Worm (Caenorhabditis elegans) whole organism, L1 larva: Measurements from ENCODE around the gene T14G11.1.
A peak's percentile ranks its signal among the peaks of the same experiment; 100 is the strongest.

Experiments
- C04F5.9 ChIP-seq: sonication (generic microtip); optimal IDR thresholded peaks from 2 replicates; lab custom pipeline; 2016; ENCODE audit warnings: missing genetic modification characterization, missing compliant biosample characterization
- C16A3.4 ChIP-seq: fragments of 150-350 bp; optimal IDR thresholded peaks from 2 replicates; lab custom pipeline; 2014; ENCODE audit warnings: missing biosample characterization, missing genetic modification characterization
- C34B4.2 ChIP-seq: sonication (generic microtip); optimal IDR thresholded peaks from 2 replicates; lab custom pipeline; 2017; ENCODE audit warnings: mild to moderate bottlenecking, missing genetic modification characterization, missing compliant biosample characterization
- aha-1 ChIP-seq: fragments of 150-350 bp; optimal IDR thresholded peaks from 2 replicates; lab custom pipeline; 2014; ENCODE audit warnings: missing biosample characterization, missing genetic modification characterization
- ama-1 ChIP-seq: fragments of 150-350 bp; optimal IDR thresholded peaks from 2 replicates; lab custom pipeline; 2014
- blmp-1 ChIP-seq: fragments of 150-350 bp; optimal IDR thresholded peaks from 2 replicates; lab custom pipeline; 2014; ENCODE audit warnings: missing biosample characterization, missing genetic modification characterization
- ceh-63 ChIP-seq: fragments of 200-800 bp; sonication (Bioruptor generic); optimal IDR thresholded peaks from 2 replicates; lab custom pipeline; 2018; ENCODE audit warnings: mild to moderate bottlenecking, missing genetic modification characterization, missing compliant biosample characterization
- ceh-8 ChIP-seq: fragments of 200-800 bp; sonication (Bioruptor generic); optimal IDR thresholded peaks from 2 replicates; lab custom pipeline; 2018; ENCODE audit warnings: mild to moderate bottlenecking, missing genetic modification characterization, moderate library complexity, missing compliant biosample characterization
- ceh-82 ChIP-seq, 3 experiments: fragments of 150-350 bp in 1 of 3; sonication (generic microtip) in 2 of 3; optimal IDR thresholded peaks; 2 replicates each; lab custom pipeline; 2014 to 2017; ENCODE audit warnings: missing biosample characterization in 3 of 3, missing genetic modification characterization in 3 of 3
- ceh-90 ChIP-seq: sonication (generic microtip); optimal IDR thresholded peaks from 2 replicates; lab custom pipeline; 2016; ENCODE audit warnings: missing genetic modification characterization, missing compliant biosample characterization
- ces-1 ChIP-seq: fragments of 150-350 bp; optimal IDR thresholded peaks from 2 replicates; lab custom pipeline; 2014; ENCODE audit warnings: missing biosample characterization, missing genetic modification reagents, missing genetic modification characterization
- dpl-1 ChIP-seq, 3 experiments: fragments of 150-350 bp in 2 of 3; sonication (generic microtip) in 1 of 3; optimal IDR thresholded peaks; 2 replicates each; lab custom pipeline; 2014 to 2017; ENCODE audit warnings: missing biosample characterization in 3 of 3, missing genetic modification characterization in 3 of 3, missing genetic modification reagents in 3 of 3
- efl-1 ChIP-seq, 4 experiments: fragments of 150-350 bp; optimal IDR thresholded peaks in 3 of 4; peaks in 1 of 4; 1 replicate in 1 of 4; 2 replicates in 3 of 4; lab custom pipeline; 2014; ENCODE audit warnings: missing biosample characterization in 2 of 4, missing genetic modification characterization in 2 of 4, missing genetic modification reagents in 2 of 4
- efl-3 ChIP-seq: fragments of 200-800 bp; sonication (Bioruptor generic); optimal IDR thresholded peaks from 2 replicates; lab custom pipeline; 2018; ENCODE audit warnings: mild to moderate bottlenecking, missing genetic modification characterization, missing compliant biosample characterization
- elt-3 ChIP-seq, 6 experiments: fragments of 150-350 bp in 1 of 6; sonication (generic microtip); optimal IDR thresholded peaks; 2 replicates each; lab custom pipeline; 2017 to 2018; ENCODE audit warnings: missing biosample characterization in 6 of 6, missing genetic modification characterization in 6 of 6, inconsistent platforms in 1 of 6
- ets-5 ChIP-seq: fragments of 200-800 bp; sonication (Bioruptor generic); IDR thresholded peaks from 2 replicates; pipeline ENCODE4 v1.3.6; 2022; ENCODE audit warnings: missing genetic modification characterization, missing compliant biosample characterization
- fkh-10 ChIP-seq: sonication (generic microtip); optimal IDR thresholded peaks from 2 replicates; lab custom pipeline; 2017; ENCODE audit warnings: missing biosample characterization, missing genetic modification reagents, missing genetic modification characterization
- fkh-4 ChIP-seq: sonication (generic microtip); optimal IDR thresholded peaks from 2 replicates; lab custom pipeline; 2016; ENCODE audit warnings: missing compliant biosample characterization, missing genetic modification characterization, borderline replicate concordance
- fos-1 ChIP-seq: fragments of 150-350 bp; optimal IDR thresholded peaks from 2 replicates; lab custom pipeline; 2014; ENCODE audit warnings: missing biosample characterization, missing genetic modification characterization
- hlh-4 ChIP-seq: sonication (generic microtip); optimal IDR thresholded peaks from 2 replicates; lab custom pipeline; 2016; ENCODE audit warnings: mild to moderate bottlenecking, missing genetic modification characterization, missing compliant biosample characterization
- hpl-2 ChIP-seq: fragments of 150-350 bp; optimal IDR thresholded peaks from 2 replicates; lab custom pipeline; 2014; ENCODE audit warnings: missing biosample characterization, missing genetic modification reagents, missing genetic modification characterization
- irx-1 ChIP-seq: sonication (generic microtip); optimal IDR thresholded peaks from 2 replicates; lab custom pipeline; 2016; ENCODE audit warnings: missing genetic modification characterization, missing compliant biosample characterization
- isw-1 ChIP-seq: fragments of 200-800 bp; sonication (Bioruptor generic); IDR thresholded peaks from 2 replicates; pipeline ENCODE4 v1.3.6; 2022; ENCODE audit warnings: missing genetic modification characterization, missing compliant biosample characterization
- jun-1 ChIP-seq: fragments of 150-350 bp; optimal IDR thresholded peaks from 2 replicates; lab custom pipeline; 2014; ENCODE audit warnings: missing biosample characterization, missing genetic modification reagents, missing genetic modification characterization
- lin-14 ChIP-seq: fragments of 200-800 bp; sonication (Bioruptor generic); optimal IDR thresholded peaks from 2 replicates; lab custom pipeline; 2018; ENCODE audit warnings: mild to moderate bottlenecking, missing genetic modification characterization, moderate library complexity, missing compliant biosample characterization
- lin-15B ChIP-seq: fragments of 150-350 bp; sonication (generic microtip); optimal IDR thresholded peaks from 3 replicates; lab custom pipeline; 2014; ENCODE audit warnings: missing biosample characterization, missing genetic modification characterization
- mab-9 ChIP-seq: fragments of 200-800 bp; sonication (Bioruptor generic); IDR thresholded peaks from 2 replicates; pipeline ENCODE4 v1.3.6; 2022; ENCODE audit warnings: missing genetic modification reagents, missing genetic modification characterization, missing compliant biosample characterization
- mdl-1 ChIP-seq, 2 experiments: fragments of 150-350 bp; optimal IDR thresholded peaks; 2 replicates each; lab custom pipeline; 2014 to 2017; ENCODE audit warnings: missing biosample characterization in 2 of 2, missing genetic modification characterization in 2 of 2, inconsistent platforms in 1 of 2
- mef-2 ChIP-seq: fragments of 150-350 bp; optimal IDR thresholded peaks from 2 replicates; lab custom pipeline; 2014; ENCODE audit warnings: missing biosample characterization, missing genetic modification characterization
- nhr-11 ChIP-seq: fragments of 150-350 bp; optimal IDR thresholded peaks from 2 replicates; lab custom pipeline; 2014; ENCODE audit warnings: missing biosample characterization, missing genetic modification characterization
- nhr-28 ChIP-seq: fragments of 150-350 bp; optimal IDR thresholded peaks from 2 replicates; lab custom pipeline; 2014; ENCODE audit warnings: missing biosample characterization, missing genetic modification characterization
- nhr-47 ChIP-seq: sonication (generic microtip); optimal IDR thresholded peaks from 2 replicates; lab custom pipeline; 2016; ENCODE audit warnings: mild to moderate bottlenecking, missing genetic modification characterization, moderate library complexity, missing compliant biosample characterization
- nhr-76 ChIP-seq: sonication (generic microtip); optimal IDR thresholded peaks from 2 replicates; lab custom pipeline; 2017; ENCODE audit warnings: missing biosample characterization, missing genetic modification characterization
- nhr-77 ChIP-seq: fragments of 150-350 bp; optimal IDR thresholded peaks from 2 replicates; lab custom pipeline; 2014; ENCODE audit warnings: missing biosample characterization, missing genetic modification characterization
- nhr-84 ChIP-seq: sonication (generic microtip); optimal IDR thresholded peaks from 2 replicates; lab custom pipeline; 2017; ENCODE audit warnings: missing biosample characterization, missing genetic modification characterization
- nhr-85 ChIP-seq: sonication (generic microtip); peaks from one replicate; lab custom pipeline; 2016; ENCODE audit warnings: missing genetic modification characterization, inconsistent platforms, missing compliant biosample characterization
- pax-3 ChIP-seq: fragments of 200-800 bp; sonication (Bioruptor generic); optimal IDR thresholded peaks from 2 replicates; lab custom pipeline; 2018; ENCODE audit warnings: mild to moderate bottlenecking, missing genetic modification characterization, moderate library complexity, missing compliant biosample characterization
- rnt-1 ChIP-seq: sonication (generic microtip); optimal IDR thresholded peaks from 2 replicates; lab custom pipeline; 2016; ENCODE audit warnings: mild to moderate bottlenecking, missing genetic modification characterization, moderate library complexity, missing compliant biosample characterization
- skn-1 ChIP-seq: fragments of 150-350 bp; optimal IDR thresholded peaks from 2 replicates; lab custom pipeline; 2014; ENCODE audit warnings: missing biosample characterization, missing genetic modification characterization
- snpc-4 ChIP-seq: fragments of 150-350 bp; optimal IDR thresholded peaks from 2 replicates; lab custom pipeline; 2014; ENCODE audit warnings: missing biosample characterization, missing genetic modification characterization
- snu-23 ChIP-seq: sonication (generic microtip); optimal IDR thresholded peaks from 2 replicates; lab custom pipeline; 2016; ENCODE audit warnings: missing genetic modification characterization, missing compliant biosample characterization
- sox-4 ChIP-seq: sonication (generic microtip); optimal IDR thresholded peaks from 2 replicates; lab custom pipeline; 2016; ENCODE audit warnings: missing genetic modification characterization, missing compliant biosample characterization
- tbx-2 ChIP-seq: sonication (generic microtip); optimal IDR thresholded peaks from 2 replicates; lab custom pipeline; 2016; ENCODE audit warnings: missing genetic modification characterization, missing compliant biosample characterization
- tlp-1 ChIP-seq: fragments of 150-350 bp; optimal IDR thresholded peaks from 2 replicates; lab custom pipeline; 2014; ENCODE audit warnings: missing biosample characterization, missing genetic modification characterization
- unc-30 ChIP-seq: sonication (generic microtip); optimal IDR thresholded peaks from 2 replicates; lab custom pipeline; 2017; ENCODE audit warnings: missing biosample characterization, missing genetic modification characterization
- unc-62 ChIP-seq: fragments of 150-350 bp; optimal IDR thresholded peaks from 2 replicates; lab custom pipeline; 2014; ENCODE audit warnings: missing biosample characterization, missing genetic modification reagents, missing genetic modification characterization
- unc-86 ChIP-seq: sonication (generic microtip); optimal IDR thresholded peaks from 2 replicates; lab custom pipeline; 2016; ENCODE audit warnings: missing genetic modification characterization, missing compliant biosample characterization
- unc-98 ChIP-seq: fragments of 200-800 bp; sonication (Bioruptor generic); IDR thresholded peaks from 2 replicates; pipeline ENCODE4 v1.3.6; 2022; ENCODE audit warnings: missing genetic modification characterization, missing compliant biosample characterization
- xbp-1 ChIP-seq: sonication (generic microtip); optimal IDR thresholded peaks from 2 replicates; lab custom pipeline; 2016; ENCODE audit warnings: missing genetic modification characterization, missing compliant biosample characterization
- zag-1 ChIP-seq: fragments of 150-350 bp; optimal IDR thresholded peaks from 2 replicates; lab custom pipeline; 2014; ENCODE audit warnings: missing biosample characterization, missing genetic modification characterization
- zip-4 ChIP-seq: fragments of 200-800 bp; sonication (Bioruptor generic); optimal IDR thresholded peaks from 2 replicates; lab custom pipeline; 2018; ENCODE audit warnings: mild to moderate bottlenecking, missing genetic modification characterization, moderate library complexity, missing compliant biosample characterization
- ztf-11 ChIP-seq, 2 experiments: sonication (generic microtip); optimal IDR thresholded peaks; 2 replicates each; lab custom pipeline; 2016 to 2017; ENCODE audit warnings: missing genetic modification characterization in 2 of 2, missing biosample characterization in 1 of 2, missing compliant biosample characterization in 1 of 2
- ztf-4 ChIP-seq: fragments of 150-350 bp; optimal IDR thresholded peaks from 2 replicates; lab custom pipeline; 2014; ENCODE audit warnings: missing biosample characterization, missing genetic modification characterization

T14G11.1 gene

DNA sequence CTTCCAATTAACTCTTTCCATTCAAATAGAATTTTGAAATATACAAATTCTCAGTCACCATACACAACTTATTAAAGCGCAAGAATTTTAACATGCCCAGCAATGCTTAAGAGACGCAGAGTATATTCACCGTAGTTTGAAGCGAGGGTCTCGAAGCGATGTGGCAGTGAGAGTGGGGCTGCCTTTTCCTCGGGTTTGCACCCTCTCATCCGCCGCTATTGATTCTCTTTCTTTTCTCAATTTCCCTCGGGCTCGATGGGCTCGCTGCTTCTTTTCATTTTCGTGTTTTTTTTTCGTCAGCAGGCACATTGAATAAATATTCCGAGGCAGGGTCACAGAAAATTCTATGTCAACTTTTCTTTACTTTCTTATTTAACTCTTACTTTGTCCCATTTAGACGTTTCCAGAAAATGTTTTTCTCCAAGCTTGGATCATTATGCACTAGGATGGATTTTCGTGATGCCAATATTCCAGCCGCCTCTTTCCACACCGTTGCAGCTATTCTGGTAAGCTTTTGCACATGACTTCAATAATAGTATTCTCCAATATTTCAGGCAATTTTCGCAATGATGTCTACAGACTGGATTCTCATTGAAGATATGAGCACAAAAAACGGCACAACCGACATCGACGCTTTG lies at the start of gene T14G11.1:
Gene T14G11.1, plus strand, starts transcription at position 408 of the 638 bp plus-strand sequence.
- TF ChIP-seq zip-4 (GFP tag; lab: Kevin White, UChicago) (peak; percentile 25), lin-14 (peak; percentile 87), fkh-4 (peak; percentile 42), tbx-2 (tag; lab: Kevin White, UChicago) (peak; percentile 81), C34B4.2 (tag; lab: Kevin White, UChicago) (no peak), nhr-85 (tag; lab: Kevin White, UChicago) (peak; percentile 84), ceh-63 (GFP tag; lab: Kevin White, UChicago) (no peak), nhr-77 (tag; lab: Kevin White, UChicago) (peak; percentile 61), blmp-1 (tag; lab: Kevin White, UChicago) (peak; percentile 48), nhr-11 (tag; lab: Kevin White, UChicago) (no peak), nhr-28 (no peak), nhr-84 (no peak), ztf-11 (tag; optimal IDR thresholded peaks at IDR 0.05; lab: Kevin White, UChicago) (no peak), aha-1 (tag; lab: Kevin White, UChicago) (no peak), fos-1 (tag; lab: Kevin White, UChicago) (peak; percentile 53), snu-23 (GFP tag; lab: Kevin White, UChicago) (peak; percentile 77), efl-1 (optimal IDR thresholded peaks at IDR 0.05; lab: Kevin White, UChicago) (peak; percentile 61 to 75), efl-1 (GFP tag; optimal IDR thresholded peaks at IDR 0.05 in 1 of 2; lab: Kevin White, UChicago) (peak in 1 of 2 experiments; percentile 85), pax-3 (tag; lab: Kevin White, UChicago) (no peak), lin-15B (tag; lab: Kevin White, UChicago) (no peak), ces-1 (GFP tag; lab: Kevin White, UChicago) (no peak), fkh-10 (GFP tag; lab: Kevin White, UChicago) (peak; percentile 76), elt-3 (tag; optimal IDR thresholded peaks at IDR 0.05; lab: Kevin White, UChicago) (no peak), unc-62 (GFP tag; lab: Kevin White, UChicago) (no peak), ceh-82 (tag; optimal IDR thresholded peaks at IDR 0.05; lab: Kevin White, UChicago) (peak; percentile 62 to 85 (median 76)), zag-1 (no peak), rnt-1 (peak; percentile 82), sox-4 (peak; percentile 10), nhr-76 (no peak), mef-2 (no peak), ets-5 (GFP tag; lab: Robert Waterston, UW) (no peak), mab-9 (GFP tag; lab: Robert Waterston, UW) (no peak), mdl-1 (tag; optimal IDR thresholded peaks at IDR 0.05; lab: Kevin White, UChicago) (peak in 1 of 2 experiments; percentile 70), irx-1 (tag; lab: Kevin White, UChicago) (peak; percentile 57), jun-1 (peak; percentile 10), C16A3.4 (tag; lab: Kevin White, UChicago) (peak; percentile 54), isw-1 (GFP tag; lab: Robert Waterston, UW) (peak; percentile 57), unc-98 (no peak), nhr-47 (tag; lab: Kevin White, UChicago) (peak; percentile 82), ceh-8 (GFP tag; lab: Kevin White, UChicago) (no peak), ceh-90 (tag; lab: Kevin White, UChicago) (no peak), dpl-1 (GFP tag; optimal IDR thresholded peaks at IDR 0.05; lab: Kevin White, UChicago) (peak; percentile 11 to 52 (median 24)), tlp-1 (tag; lab: Kevin White, UChicago) (no peak), skn-1 (tag; lab: Kevin White, UChicago) (peak; percentile 97), unc-30 (tag; lab: Kevin White, UChicago) (no peak), hpl-2 (GFP tag; lab: Kevin White, UChicago) (no peak), efl-3 (GFP tag; lab: Kevin White, UChicago) (no peak), hlh-4 (tag; lab: Kevin White, UChicago) (no peak), C04F5.9 (tag; lab: Kevin White, UChicago) (peak; percentile 99), unc-86 (peak; percentile 57), xbp-1 (tag; lab: Kevin White, UChicago) (peak; percentile 69), snpc-4 (tag; lab: Kevin White, UChicago) (no peak), ztf-4 (tag; lab: Kevin White, UChicago) (peak; percentile 44), ama-1 (lab: Kevin White, UChicago) (no peak)
